Fruit fly (Drosophila melanogaster): ENCODE data around the gene TSG101.

TSG101 gene

DNA sequence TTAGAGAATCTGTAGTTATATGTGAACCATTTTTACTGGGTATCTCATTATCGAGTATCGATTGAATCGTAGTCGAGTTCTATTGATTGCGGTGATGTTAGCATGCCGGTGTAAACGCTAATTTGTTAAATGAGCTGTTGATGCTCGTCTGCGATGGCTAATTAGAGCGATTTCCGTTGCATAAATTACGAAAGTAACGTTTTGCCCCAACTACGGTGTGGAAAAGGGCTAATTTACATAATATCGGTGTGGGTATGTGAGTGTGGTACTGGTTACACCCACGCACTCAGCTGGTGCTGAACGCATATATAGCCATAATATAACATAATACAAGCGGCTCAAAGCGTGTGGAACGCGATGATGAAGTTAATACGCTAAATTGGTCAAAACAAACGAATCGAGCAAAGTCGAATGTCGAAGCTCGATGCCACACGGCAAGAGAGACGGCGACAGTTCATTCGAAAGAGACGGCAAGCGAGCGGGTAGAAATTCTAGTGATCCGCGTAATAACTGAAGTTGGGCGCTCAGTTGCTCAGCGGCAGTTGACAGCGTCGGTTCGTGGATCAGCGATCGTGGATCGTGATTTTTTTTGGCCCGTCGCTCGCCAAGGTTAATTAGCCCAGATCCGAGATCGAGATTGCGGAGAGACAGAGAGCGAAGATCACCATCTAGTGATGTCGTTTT lies 34.8 kb downstream of the TSG101 start, which contains the start of gene CG32170:
Gene CG32170 (plus strand): TSS at position 525 of the 684 bp plus-strand sequence.
- TF ChIP-seq Deaf1 (tag; optimal IDR thresholded peaks at IDR 0.05) (peak; percentile 56), sr (GFP tag; IDR thresholded peaks at IDR 0.05) (0 out of 3 replicates have a peak, but pooled peaks have one; percentile 27), Trl (optimal IDR thresholded peaks at IDR 0.05) (peak in 1 of 2 experiments; percentile 11), Trl (GFP tag; optimal IDR thresholded peaks at IDR 0.05) (no peak), vvl (GFP tag; IDR thresholded peaks at IDR 0.05) (peak; percentile 84), Hsf (GFP tag; optimal IDR thresholded peaks at IDR 0.05) (no peak), ftz-f1 (GFP tag; optimal IDR thresholded peaks at IDR 0.05) (peak; percentile 80), Nf-YC (tag; optimal IDR thresholded peaks at IDR 0.05) (peak; percentile 23), oc (tag; optimal IDR thresholded peaks at IDR 0.05) (peak; percentile 18), CG6689 (GFP tag; IDR thresholded peaks at IDR 0.05) (no peak), CG12769 (tag; optimal IDR thresholded peaks at IDR 0.05) (peak; percentile 2), gro (GFP tag; optimal IDR thresholded peaks at IDR 0.05) (peak; percentile 57), jing (GFP tag; optimal IDR thresholded peaks at IDR 0.05) (no peak), lbe (GFP tag; optimal IDR thresholded peaks at IDR 0.05) (no peak), CG13894 (tag; optimal IDR thresholded peaks at IDR 0.05) (peak; percentile 85), CG2712 (tag; optimal IDR thresholded peaks at IDR 0.05) (no peak), abd-A (tag; optimal IDR thresholded peaks at IDR 0.05) (peak; percentile 81), rib (GFP tag; IDR thresholded peaks at IDR 0.05) (peak; percentile 54; the same call in 1 of the 2 replicates), CG13287 (GFP tag; IDR thresholded peaks at IDR 0.05; ENCODE audit: partially characterized antibody) (peak; percentile 27; the same call in 1 of the 2 replicates), nom (GFP tag; optimal IDR thresholded peaks at IDR 0.05) (no peak), Dbx (GFP tag; IDR thresholded peaks at IDR 0.05) (peak; percentile 44; the same call in 1 of the 3 replicates), CG10209 (GFP tag; optimal IDR thresholded peaks at IDR 0.05) (no peak), Adf1 (GFP tag; IDR thresholded peaks at IDR 0.05) (peak; percentile 45; the same call in 1 of the 2 replicates), grn (GFP tag; optimal IDR thresholded peaks at IDR 0.05) (peak; percentile 71), CG10543 (GFP tag; optimal IDR thresholded peaks at IDR 0.05) (peak; percentile 60), usp (GFP tag; optimal IDR thresholded peaks at IDR 0.05) (no peak), pan (optimal IDR thresholded peaks at IDR 0.05) (no peak), pan (GFP tag; optimal IDR thresholded peaks at IDR 0.05 in 1 of 2, IDR thresholded peaks at IDR 0.05 in 1 of 2) (peak in 1 of 2 experiments; percentile 38), CG31224 (GFP tag; IDR thresholded peaks at IDR 0.05) (peak; percentile 78), yki (optimal IDR thresholded peaks at IDR 0.05) (no peak), chinmo (GFP tag; IDR thresholded peaks at IDR 0.05; ENCODE audit: partially characterized antibody) (peak; percentile 93; the same call in 3 of the 4 replicates), CG11456 (GFP tag; IDR thresholded peaks at IDR 0.05) (no peak), Pdp1 (GFP tag; optimal IDR thresholded peaks at IDR 0.05) (peak in 1 of 2 experiments; percentile 22), Vsx1 (GFP tag; optimal IDR thresholded peaks at IDR 0.05) (peak; percentile 68), wek (GFP tag; optimal IDR thresholded peaks at IDR 0.05) (no peak), CG8924 (tag; optimal IDR thresholded peaks at IDR 0.05) (no peak), CG17359 (tag; optimal IDR thresholded peaks at IDR 0.05) (no peak), D19B (GFP tag; optimal IDR thresholded peaks at IDR 0.05) (peak; percentile 33), cg (GFP tag; optimal IDR thresholded peaks at IDR 0.05) (peak; percentile 35), CG14050 (GFP tag; IDR thresholded peaks at IDR 0.05) (no peak), CG2129 (GFP tag; IDR thresholded peaks at IDR 0.05; ENCODE audit: partially characterized antibody) (no peak), CG10321 (GFP tag; IDR thresholded peaks at IDR 0.05) (peak; percentile 89), sob (GFP tag; IDR thresholded peaks at IDR 0.05) (peak; percentile 10; the same call in 1 of the 2 replicates), danr (GFP tag; IDR thresholded peaks at IDR 0.05) (no peak), CG1832 (GFP tag; optimal IDR thresholded peaks at IDR 0.05) (peak; percentile 57), B-H2 (GFP tag; optimal IDR thresholded peaks at IDR 0.05) (peak; percentile 65), Jarid2 (GFP tag; optimal IDR thresholded peaks at IDR 0.05) (peak; percentile 27), CG3995 (GFP tag; optimal IDR thresholded peaks at IDR 0.05) (no peak), Sox100B (GFP tag; optimal IDR thresholded peaks at IDR 0.05) (no peak), CG15269 (tag; optimal IDR thresholded peaks at IDR 0.05) (peak; percentile 51)
